Fruit fly (Drosophila melanogaster) Kc167 (cell line): ENCODE results near the gene cac.

Source experiments
- Myc ChIP-seq: fragments of >200 bp; optimal IDR thresholded peaks from 2 replicates; lab custom pipeline; 2017; ENCODE audit warnings: missing external identifiers
- Sin3A ChIP-seq: fragments of >200 bp; optimal IDR thresholded peaks from 2 replicates; lab custom pipeline; 2018; ENCODE audit warnings: missing external identifiers
- h ChIP-seq: fragments of >200 bp; optimal IDR thresholded peaks from 3 replicates; lab custom pipeline; 2018; ENCODE audit warnings: missing external identifiers
- insv ChIP-seq: fragments of >200 bp; optimal IDR thresholded peaks from 3 replicates; lab custom pipeline; 2018; ENCODE audit warnings: missing external identifiers
- psq ChIP-seq: fragments of >200 bp; optimal IDR thresholded peaks from 2 replicates; lab custom pipeline; 2017; ENCODE audit warnings: missing external identifiers
- ttk ChIP-seq: sonication (Bioruptor generic); optimal IDR thresholded peaks from 2 replicates; lab custom pipeline; 2017; ENCODE audit warnings: missing external identifiers

cac gene

dm6 chrX:11895141-11895540, 89.7 kb downstream of the cac start:
- TF ChIP-seq Sin3A (lab: Kevin White, UChicago): no peak
- TF ChIP-seq insv (lab: Kevin White, UChicago): no peak
- TF ChIP-seq Myc (lab: Kevin White, UChicago): no peak

DNA sequence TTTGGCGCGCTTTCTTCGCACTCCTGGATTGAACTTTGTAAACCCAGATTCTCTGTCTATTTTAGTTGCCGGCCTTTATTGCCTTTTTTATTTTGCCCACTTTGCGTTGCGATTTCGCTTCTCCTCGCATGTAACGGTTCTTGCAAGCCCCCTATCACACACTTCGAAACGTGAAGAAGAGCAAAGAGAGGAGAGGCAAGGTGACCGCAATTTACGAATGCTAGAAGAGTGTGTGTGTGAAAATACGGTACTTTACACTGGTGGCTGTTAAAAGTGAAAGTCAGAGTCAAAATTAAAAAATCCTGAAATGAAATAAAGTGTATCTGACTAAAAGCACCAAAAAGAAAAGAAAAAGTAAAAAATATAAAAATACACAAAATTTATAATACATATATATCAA, 90.7 kb downstream of the cac start:
- no peak for TF ChIP-seq Myc (lab: Kevin White, UChicago)
- no peak for TF ChIP-seq Sin3A (lab: Kevin White, UChicago)
- no peak for TF ChIP-seq psq
- no peak for TF ChIP-seq ttk (lab: Kevin White, UChicago)
- TF ChIP-seq h: no peak
- TF ChIP-seq insv (lab: Kevin White, UChicago): no peak

dm6 chrX:11893643-11894042, 91.2 kb downstream of the cac start, which contains the start of gene wisp:
Gene wisp (plus strand): TSS chrX:11893943.
- TF ChIP-seq Myc (lab: Kevin White, UChicago) (no peak), h (no peak), Sin3A (lab: Kevin White, UChicago) (no peak), insv (lab: Kevin White, UChicago) (no peak), psq (no peak), ttk (lab: Kevin White, UChicago) (no peak)

- TF ChIP-seq ttk (lab: Kevin White, UChicago): no peak
- TF ChIP-seq psq: no peak
- no peak for TF ChIP-seq Myc (lab: Kevin White, UChicago)
- TF ChIP-seq insv (lab: Kevin White, UChicago): no peak
- TF ChIP-seq Sin3A (lab: Kevin White, UChicago): no peak
- TF ChIP-seq h: no peak
Observed at dm6 chrX:11891682-11892179, 93.2 kb downstream of the cac start, which contains the start of gene sicily. Gene sicily (plus strand): TSS chrX:11891732.

DNA sequence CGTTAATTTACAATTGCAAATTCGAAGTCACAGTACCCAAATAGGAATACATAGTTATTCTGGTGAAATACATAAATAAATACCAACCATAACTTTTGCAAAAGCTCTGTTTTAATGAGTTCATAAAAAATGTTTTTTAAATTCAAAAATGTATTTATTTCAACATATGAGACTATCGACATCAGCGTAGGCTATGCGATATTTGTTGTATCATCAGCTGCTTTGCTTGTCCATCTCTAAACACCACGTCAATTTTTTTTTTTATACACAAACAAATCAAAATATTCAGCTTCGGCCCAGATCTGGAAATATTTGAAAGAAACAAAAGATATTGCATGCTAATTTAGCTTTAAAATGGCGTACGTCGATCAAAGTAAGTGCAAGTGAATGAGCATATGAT, 96.7 kb downstream of the cac start, which contains the start of gene CG1840:
Gene CG1840 (plus strand): TSS at position 211 of the 400 bp plus-strand sequence.
- TF ChIP-seq ttk (lab: Kevin White, UChicago) (no peak), insv (lab: Kevin White, UChicago) (no peak), Sin3A (lab: Kevin White, UChicago) (no peak), psq (no peak), h (no peak), Myc (lab: Kevin White, UChicago) (no peak)

DNA sequence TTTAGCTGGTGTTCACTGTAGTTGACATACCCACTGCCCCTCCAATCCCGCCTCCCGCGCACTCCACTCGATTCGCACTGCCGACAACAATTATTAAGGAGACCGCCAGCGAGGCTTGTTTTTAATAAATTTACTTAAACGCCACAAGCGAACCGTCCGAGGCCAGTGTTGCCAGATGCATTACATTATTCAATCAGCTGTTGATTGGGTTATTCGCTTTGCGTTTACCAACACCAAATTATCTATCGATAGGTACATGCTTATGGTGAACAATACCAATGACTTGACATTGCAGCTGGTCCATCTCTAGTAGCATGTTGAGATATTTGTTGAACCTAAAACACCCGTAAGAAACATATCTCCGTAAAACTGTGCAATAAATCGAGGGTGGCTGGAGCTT, 97.9 kb downstream of the cac start, which contains the start of the genes CG10353 and SelG:
Gene CG10353 (minus strand): TSS at position 187 of the 400 bp plus-strand sequence.
Gene SelG (plus strand): TSS at position 309 of the 400 bp plus-strand sequence.
- no peak for TF ChIP-seq Sin3A (lab: Kevin White, UChicago)
- TF ChIP-seq h: no peak
- TF ChIP-seq ttk (lab: Kevin White, UChicago): no peak
- no peak for TF ChIP-seq psq
- no peak for TF ChIP-seq insv (lab: Kevin White, UChicago)
- TF ChIP-seq Myc (lab: Kevin White, UChicago): no peak

DNA sequence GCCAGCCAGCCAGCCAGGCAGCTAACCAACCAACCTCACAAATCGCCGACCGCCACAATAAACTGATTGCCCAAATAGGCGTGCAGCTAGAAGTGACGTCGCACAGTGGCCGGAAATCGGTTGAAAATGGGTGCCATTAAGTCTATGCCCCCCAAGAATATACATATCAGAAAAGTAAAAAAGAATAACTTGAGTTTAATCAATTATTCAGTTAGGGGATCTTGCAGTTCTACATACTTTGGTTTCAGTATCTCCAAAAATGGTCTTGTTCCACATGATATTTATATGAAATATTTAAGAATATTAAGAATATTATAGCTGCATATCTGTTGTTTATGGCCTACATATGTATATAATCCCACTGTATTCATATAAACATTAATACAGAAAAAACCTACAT, 99.5 kb downstream of the cac start:
- TF ChIP-seq ttk (lab: Kevin White, UChicago): no peak
- TF ChIP-seq Myc (lab: Kevin White, UChicago): no peak
- no peak for TF ChIP-seq psq
- TF ChIP-seq insv (lab: Kevin White, UChicago): no peak
- TF ChIP-seq Sin3A (lab: Kevin White, UChicago): no peak
- TF ChIP-seq h: no peak

- TF ChIP-seq Myc (lab: Kevin White, UChicago): no peak
- no peak for TF ChIP-seq h
- TF ChIP-seq Sin3A (lab: Kevin White, UChicago): no peak
- no peak for TF ChIP-seq ttk (lab: Kevin White, UChicago)
Observed at dm6 chrX:11884134-11884533, 100.8 kb downstream of the cac start.

dm6 chrX:11882447-11882846, 102.4 kb downstream of the cac start:
- TF ChIP-seq Myc (lab: Kevin White, UChicago) (no peak), insv (lab: Kevin White, UChicago) (no peak), h (no peak), Sin3A (lab: Kevin White, UChicago) (no peak), ttk (lab: Kevin White, UChicago) (no peak), psq (no peak)

DNA sequence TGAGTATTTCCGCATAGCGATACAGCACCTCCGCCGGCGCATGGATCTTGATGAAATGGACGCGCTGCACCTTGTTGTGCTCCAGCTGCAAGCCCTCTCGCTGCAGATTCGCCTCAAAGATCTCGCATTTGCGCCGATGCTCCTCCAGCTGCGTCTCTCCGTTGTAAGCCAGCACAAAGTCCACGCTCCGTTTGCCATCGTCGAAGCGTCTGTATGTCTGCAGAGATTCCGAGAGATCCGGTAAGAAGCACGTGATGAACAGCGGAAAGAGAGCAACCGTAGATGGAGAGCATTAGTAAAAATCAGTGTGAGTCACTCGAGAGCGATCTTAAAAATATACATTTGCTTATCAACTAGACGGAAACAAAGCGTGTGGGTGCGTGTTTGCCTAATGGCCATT, 103.2 kb downstream of the cac start:
- TF ChIP-seq Sin3A (lab: Kevin White, UChicago): no peak
- TF ChIP-seq insv (lab: Kevin White, UChicago): no peak
- no peak for TF ChIP-seq ttk (lab: Kevin White, UChicago)
- TF ChIP-seq Myc (lab: Kevin White, UChicago): no peak
- TF ChIP-seq h: no peak
- TF ChIP-seq psq: no peak
